Worm (Caenorhabditis elegans): ENCODE measurements around the gene C54F6.3.

Gene C54F6.3

ce11 chrV:7553873-7554362, 20.9 kb downstream of the C54F6.3 start, which contains the start of gene ttr-10:
Gene ttr-10 (minus strand): TSS chrV:7553923.
- TF ChIP-seq ztf-11 (tag; optimal IDR thresholded peaks at IDR 0.05) (no peak), F13H6.1 (tag; optimal IDR thresholded peaks at IDR 0.05) (no peak), elt-1 (tag; optimal IDR thresholded peaks at IDR 0.05) (no peak), peb-1 (tag; optimal IDR thresholded peaks at IDR 0.05) (no peak), unc-62 (GFP tag; optimal IDR thresholded peaks at IDR 0.05) (no peak), nhr-77 (tag; optimal IDR thresholded peaks at IDR 0.05) (no peak)

ce11 chrV:7555875-7556274, 22.8 kb downstream of the C54F6.3 start:
- TF ChIP-seq unc-39 (tag; optimal IDR thresholded peaks at IDR 0.05) = no peak
- TF ChIP-seq nhr-129 (tag; optimal IDR thresholded peaks at IDR 0.05) = no peak
- no peak for TF ChIP-seq sma-9 (GFP tag; optimal IDR thresholded peaks at IDR 0.05)
- TF ChIP-seq sma-9 (tag; optimal IDR thresholded peaks at IDR 0.05) = no peak
- TF ChIP-seq unc-62 (GFP tag; optimal IDR thresholded peaks at IDR 0.05) = no peak
- TF ChIP-seq lin-11 (tag; optimal IDR thresholded peaks at IDR 0.05) = no peak
- no peak for TF ChIP-seq sem-4 (tag; optimal IDR thresholded peaks at IDR 0.05)

- TF ChIP-seq lsy-2 (tag; optimal IDR thresholded peaks at IDR 0.05) (no peak), lin-13 (GFP tag; optimal IDR thresholded peaks at IDR 0.05) (no peak), gmeb-1 (tag; optimal IDR thresholded peaks at IDR 0.05) (no peak), unc-55 (GFP tag; optimal IDR thresholded peaks at IDR 0.05) (no peak), sem-4 (tag; optimal IDR thresholded peaks at IDR 0.05) (no peak), nhr-21 (tag; optimal IDR thresholded peaks at IDR 0.05) (no peak), fos-1 (tag; optimal IDR thresholded peaks at IDR 0.05) (no peak), crh-2 (tag; optimal IDR thresholded peaks at IDR 0.05) (no peak), sma-3 (GFP tag; optimal IDR thresholded peaks at IDR 0.05) (no peak), ceh-16 (tag; optimal IDR thresholded peaks at IDR 0.05) (no peak)
Measured at ce11 chrV:7558693-7559092, 25.6 kb downstream of the C54F6.3 start, which contains the start of gene ets-7. Gene ets-7 (minus strand): TSS chrV:7558793.

DNA sequence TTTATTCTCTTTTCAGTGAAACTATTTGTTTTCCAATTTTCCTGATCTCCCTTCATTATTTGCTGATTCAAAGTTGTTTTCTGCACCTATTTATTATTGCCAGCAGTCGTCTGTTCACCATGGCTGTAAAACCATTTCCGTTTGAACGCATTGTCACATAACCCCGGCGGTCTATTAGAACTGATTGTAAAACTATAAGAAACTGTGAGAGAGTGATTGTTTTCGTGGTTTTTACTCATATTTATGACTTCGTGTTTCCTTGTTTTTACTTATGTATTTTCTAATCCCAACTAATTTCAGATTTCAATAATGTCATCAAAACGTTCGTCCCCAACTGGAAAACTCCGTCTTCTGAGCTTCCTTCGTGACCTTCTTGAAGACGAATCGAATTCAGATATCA, 29.9 kb downstream of the C54F6.3 start, which contains the start of gene F19F10.1:
F19F10.1 (plus strand) TSS at position 301 of the 400 bp plus-strand sequence.
- no peak for TF ChIP-seq nhr-129 (tag; optimal IDR thresholded peaks at IDR 0.05)
- no peak for TF ChIP-seq ZK546.5 (tag; optimal IDR thresholded peaks at IDR 0.05)
- no peak for TF ChIP-seq unc-39 (tag; optimal IDR thresholded peaks at IDR 0.05)
- no peak for TF ChIP-seq nhr-6 (tag; optimal IDR thresholded peaks at IDR 0.05)
- TF ChIP-seq Y55F3AM.14 (GFP tag; optimal IDR thresholded peaks at IDR 0.05) = no peak
- no peak for TF ChIP-seq ztf-4 (tag; optimal IDR thresholded peaks at IDR 0.05)
- no peak for TF ChIP-seq elt-1 (tag; optimal IDR thresholded peaks at IDR 0.05)
- TF ChIP-seq ztf-11 (tag; optimal IDR thresholded peaks at IDR 0.05) = no peak
- TF ChIP-seq elt-3 (tag; optimal IDR thresholded peaks at IDR 0.05) = no peak
- TF ChIP-seq lin-39 (tag; optimal IDR thresholded peaks at IDR 0.05) = no peak
- no peak for TF ChIP-seq nhr-12 (tag; optimal IDR thresholded peaks at IDR 0.05)
- no peak for TF ChIP-seq nhr-25 (tag; optimal IDR thresholded peaks at IDR 0.05)
- no peak for TF ChIP-seq zag-1 (tag; optimal IDR thresholded peaks at IDR 0.05)

ce11 chrV:7570290-7570689, 37.2 kb downstream of the C54F6.3 start, which contains the start of gene clec-212:
Gene clec-212 (minus strand): TSS chrV:7570390.
- TF ChIP-seq nhr-23 (tag; optimal IDR thresholded peaks at IDR 0.05) (no peak), sma-3 (GFP tag; optimal IDR thresholded peaks at IDR 0.05) (no peak), lin-39 (tag; optimal IDR thresholded peaks at IDR 0.05) (no peak), ZK546.5 (tag; optimal IDR thresholded peaks at IDR 0.05) (no peak), fos-1 (tag; optimal IDR thresholded peaks at IDR 0.05) (no peak)

ce11 chrV:7570955-7571354, 37.9 kb downstream of the C54F6.3 start, which contains the start of gene F19F10.14:
Gene F19F10.14 (minus strand): TSS chrV:7571055.
- no peak for TF ChIP-seq unc-62 (GFP tag; optimal IDR thresholded peaks at IDR 0.05)
- TF ChIP-seq gmeb-1 (tag; optimal IDR thresholded peaks at IDR 0.05) = no peak
- no peak for TF ChIP-seq nhr-12 (tag; optimal IDR thresholded peaks at IDR 0.05)
- TF ChIP-seq ama-1 (optimal IDR thresholded peaks at IDR 0.05) = no peak
- TF ChIP-seq elt-1 (tag; optimal IDR thresholded peaks at IDR 0.05) = no peak
- no peak for TF ChIP-seq elt-3 (tag; optimal IDR thresholded peaks at IDR 0.05)
- TF ChIP-seq sma-9 (GFP tag; optimal IDR thresholded peaks at IDR 0.05) = no peak
- TF ChIP-seq sma-9 (tag; optimal IDR thresholded peaks at IDR 0.05) = no peak
- TF ChIP-seq lsy-2 (tag; optimal IDR thresholded peaks at IDR 0.05) = no peak
- TF ChIP-seq R02D3.7 (tag; optimal IDR thresholded peaks at IDR 0.05) = no peak
- TF ChIP-seq blmp-1 (tag; optimal IDR thresholded peaks at IDR 0.05; ENCODE audit: insufficient read depth) = no peak
- TF ChIP-seq mab-5 (tag; optimal IDR thresholded peaks at IDR 0.05) = no peak
- TF ChIP-seq fos-1 (tag; optimal IDR thresholded peaks at IDR 0.05) = no peak
- no peak for TF ChIP-seq egl-27 (tag; optimal IDR thresholded peaks at IDR 0.05)
- TF ChIP-seq skn-1 (tag; optimal IDR thresholded peaks at IDR 0.05) = no peak
- TF ChIP-seq aly-2 (tag; optimal IDR thresholded peaks at IDR 0.05) = no peak
- no peak for TF ChIP-seq ztf-4 (tag; optimal IDR thresholded peaks at IDR 0.05)
- TF ChIP-seq unc-39 (tag; optimal IDR thresholded peaks at IDR 0.05) = no peak
- TF ChIP-seq ztf-11 (tag; optimal IDR thresholded peaks at IDR 0.05) = no peak
- no peak for TF ChIP-seq unc-55 (GFP tag; optimal IDR thresholded peaks at IDR 0.05)

Measured in whole organism, L2 larva.